Fruit fly (Drosophila melanogaster) ovary, adult (tissue): ENCODE results near the gene CG42588.
A peak's percentile ranks its signal among the peaks of the same experiment; 100 is the strongest.

ENCODE experiments used
- CG17801 ChIP-seq: fragments of 200-800 bp; optimal IDR thresholded peaks from 2 replicates; lab custom pipeline; 2019; ENCODE audit warnings: missing biosample characterization, mild to moderate bottlenecking, missing genetic modification characterization, moderate library complexity; ENCODE audit not compliant: partially characterized antibody

Gene CG42588

dm6 chr3L:12834526-12835213, 20.6 kb downstream of the CG42588 start:
- TF ChIP-seq CG17801 (GFP tag; lab: Kevin White, UChicago): peak; percentile 91

DNA sequence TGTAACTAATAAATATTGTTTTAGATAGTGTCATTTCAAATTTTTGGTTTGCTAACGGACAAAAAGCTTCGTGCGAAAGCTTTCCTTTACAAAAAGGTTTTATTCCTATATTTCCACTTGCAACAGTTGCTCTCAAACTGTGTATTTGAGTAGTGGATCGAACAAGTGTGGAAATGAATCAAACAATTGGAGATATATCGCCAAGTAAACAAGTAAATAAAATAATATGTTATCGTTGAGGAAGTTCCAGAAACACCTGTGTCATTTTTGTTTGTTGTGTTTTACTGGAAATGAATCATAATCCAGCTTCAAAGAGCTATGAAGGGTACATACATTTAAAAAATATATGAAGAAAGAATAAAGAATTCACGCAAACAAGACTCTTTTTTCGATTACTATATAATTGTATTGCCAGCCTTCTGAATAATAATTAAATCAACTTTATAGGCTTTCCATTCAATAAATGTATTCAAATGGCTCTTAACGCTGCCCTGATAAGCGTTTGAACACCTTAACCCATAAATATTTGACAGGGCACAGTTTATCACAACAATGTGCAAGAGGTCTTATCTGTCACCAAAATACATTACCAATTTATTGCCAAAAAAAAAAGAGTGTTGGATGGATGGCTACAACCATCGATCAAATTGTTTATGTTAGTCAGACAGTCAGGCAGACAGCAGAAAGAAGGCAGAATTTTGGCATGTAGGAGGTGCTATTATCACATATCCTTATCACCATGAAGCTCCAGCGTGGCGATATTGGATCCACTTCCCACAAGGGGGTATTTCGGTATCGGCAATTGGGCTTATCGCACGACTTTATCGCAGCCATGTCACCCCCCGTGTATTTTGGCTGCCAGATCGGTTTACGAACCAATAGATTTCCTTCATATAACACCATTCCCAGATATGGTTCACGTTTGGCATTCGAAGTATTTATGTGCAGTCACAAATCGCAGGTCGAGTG, 21.7 kb downstream of the CG42588 start:
- TF ChIP-seq CG17801 (GFP tag; lab: Kevin White, UChicago): no peak

DNA sequence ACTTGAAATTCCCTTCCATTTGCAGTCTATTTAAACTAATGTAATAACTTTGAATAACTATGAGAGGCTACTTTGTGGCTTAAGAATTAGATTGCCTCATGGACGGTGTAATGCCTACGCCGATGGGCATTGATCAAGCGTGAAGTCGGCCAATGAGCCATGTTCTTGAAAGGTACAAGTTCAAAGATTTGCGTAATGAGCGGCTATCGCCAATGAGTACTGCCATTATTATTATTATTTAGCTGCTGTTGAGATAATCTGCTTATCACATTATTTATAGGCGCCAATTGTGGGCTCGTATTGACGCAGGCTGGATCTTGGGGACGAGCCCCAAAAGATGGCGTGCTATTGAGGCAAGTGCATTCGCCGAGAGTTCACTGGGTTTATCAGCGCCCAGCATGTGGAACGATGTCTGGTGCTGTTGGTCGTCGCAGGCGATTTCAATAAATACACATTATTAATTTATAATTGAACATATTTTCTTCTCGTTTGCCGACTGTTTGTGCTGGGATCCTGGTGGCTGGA, 23.2 kb downstream of the CG42588 start:
- TF ChIP-seq CG17801 (GFP tag; lab: Kevin White, UChicago): no peak

- no peak for TF ChIP-seq CG17801 (GFP tag; lab: Kevin White, UChicago)
These were observed 25.8 kb downstream of the CG42588 start for dm6 chr3L:12839882-12840281.

DNA sequence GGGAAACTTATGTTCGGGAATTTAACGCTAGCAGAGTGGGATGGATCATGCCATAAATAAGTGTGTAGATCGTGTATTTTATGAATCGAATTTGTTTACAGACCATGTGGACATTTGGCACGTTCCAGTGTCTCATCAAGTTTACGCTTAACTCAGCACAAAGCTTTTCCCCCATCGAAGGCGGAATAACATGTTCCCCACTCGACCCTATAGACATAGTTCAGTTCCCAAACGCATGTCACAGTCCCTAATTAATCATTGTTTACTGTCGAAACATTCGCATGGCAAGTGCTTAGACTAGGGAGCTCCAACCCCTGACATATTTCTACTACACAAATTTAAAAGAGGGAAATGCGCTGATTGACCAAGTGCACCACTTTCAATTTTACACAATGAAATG, 27.4 kb downstream of the CG42588 start:
- TF ChIP-seq CG17801 (GFP tag; lab: Kevin White, UChicago): no peak

DNA sequence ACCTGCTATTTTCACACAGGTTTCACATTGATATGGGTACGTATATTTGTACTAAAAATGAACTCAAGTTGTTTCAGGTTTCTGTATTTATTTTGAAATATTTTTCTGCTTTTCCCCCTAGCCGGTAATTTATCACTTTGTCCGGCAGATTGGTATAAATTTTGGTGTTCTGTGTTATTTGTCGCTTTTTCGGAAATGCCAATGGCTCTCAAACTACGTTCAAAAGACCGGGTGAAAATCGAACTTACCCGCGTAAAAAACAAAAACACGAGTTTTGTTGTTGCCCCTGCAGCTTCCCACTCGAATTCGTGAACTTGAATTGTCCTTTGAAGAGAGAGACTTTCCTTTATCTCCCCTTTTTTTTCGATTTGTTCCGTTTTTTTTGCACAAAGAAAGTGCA, 28.5 kb downstream of the CG42588 start:
- TF ChIP-seq CG17801 (GFP tag; lab: Kevin White, UChicago): no peak

DNA sequence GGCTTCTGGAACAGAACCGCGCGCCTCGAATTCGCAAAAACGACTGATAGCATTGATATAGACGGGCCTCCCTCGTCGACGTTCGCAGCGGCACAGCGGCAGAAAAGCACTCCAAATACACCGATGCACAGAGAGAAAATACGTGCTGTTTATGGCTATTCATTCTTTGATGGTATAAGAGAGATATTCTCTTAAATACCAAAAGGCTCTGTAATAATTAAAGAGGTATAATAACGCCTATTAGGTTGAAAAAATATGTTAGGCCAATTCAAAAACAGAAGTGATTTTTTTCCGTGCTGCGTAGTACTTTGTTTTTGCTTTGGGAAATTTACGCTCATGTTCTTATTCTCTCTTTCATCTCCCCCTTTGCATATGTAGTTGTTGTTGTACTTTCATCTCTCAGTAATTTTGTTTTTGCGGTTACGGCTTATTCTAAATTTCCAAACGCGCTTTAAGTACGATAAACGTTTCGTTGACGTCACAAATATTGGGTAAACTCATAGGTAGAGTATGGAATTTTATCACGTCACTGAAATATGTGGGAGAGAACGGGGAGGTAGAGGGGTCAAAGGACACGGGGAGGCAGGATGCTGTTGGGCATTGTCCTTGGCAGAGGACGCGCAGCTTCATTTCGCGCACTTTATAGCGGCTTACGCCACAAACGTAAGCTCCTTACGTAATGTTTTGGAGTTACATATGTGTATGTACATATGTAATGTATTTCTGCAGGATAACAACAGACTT, 29.2 kb downstream of the CG42588 start, which contains the start of gene nebu:
Gene nebu (minus strand): TSS at position 51 of the 744 bp plus-strand sequence.
- peak; percentile 98 for TF ChIP-seq CG17801 (GFP tag; lab: Kevin White, UChicago)

dm6 chr3L:12849867-12850301, 35.8 kb downstream of the CG42588 start, which contains the start of the genes CG10948 and Wbp2:
CG10948 (minus strand) TSS chr3L:12850117.
Wbp2 (plus strand) TSS chr3L:12850165.
- peak; percentile 86 for TF ChIP-seq CG17801 (GFP tag; lab: Kevin White, UChicago)

DNA sequence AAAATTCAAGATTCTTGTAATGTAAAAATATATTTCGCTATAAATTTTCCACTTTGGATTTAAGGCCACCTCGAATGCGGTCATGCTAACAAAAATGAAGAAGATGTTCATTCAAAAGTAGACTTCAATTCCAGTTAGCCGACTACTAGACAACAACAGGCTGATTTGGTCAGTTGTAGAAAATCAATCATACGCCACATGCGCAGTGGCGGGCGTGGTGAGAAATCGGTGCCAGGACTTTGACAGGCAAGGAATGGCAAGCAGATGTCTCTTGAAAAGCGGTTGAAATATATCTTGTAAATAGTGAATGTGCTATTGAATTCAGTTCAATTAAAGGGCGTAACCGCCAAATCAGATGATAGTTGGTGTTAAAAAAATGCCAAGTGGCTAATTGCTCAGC, 39.4 kb downstream of the CG42588 start, which contains the start of gene Ent3:
Gene Ent3 (plus strand): TSS at position 224 of the 400 bp plus-strand sequence.
- TF ChIP-seq CG17801 (GFP tag; lab: Kevin White, UChicago): no peak

DNA sequence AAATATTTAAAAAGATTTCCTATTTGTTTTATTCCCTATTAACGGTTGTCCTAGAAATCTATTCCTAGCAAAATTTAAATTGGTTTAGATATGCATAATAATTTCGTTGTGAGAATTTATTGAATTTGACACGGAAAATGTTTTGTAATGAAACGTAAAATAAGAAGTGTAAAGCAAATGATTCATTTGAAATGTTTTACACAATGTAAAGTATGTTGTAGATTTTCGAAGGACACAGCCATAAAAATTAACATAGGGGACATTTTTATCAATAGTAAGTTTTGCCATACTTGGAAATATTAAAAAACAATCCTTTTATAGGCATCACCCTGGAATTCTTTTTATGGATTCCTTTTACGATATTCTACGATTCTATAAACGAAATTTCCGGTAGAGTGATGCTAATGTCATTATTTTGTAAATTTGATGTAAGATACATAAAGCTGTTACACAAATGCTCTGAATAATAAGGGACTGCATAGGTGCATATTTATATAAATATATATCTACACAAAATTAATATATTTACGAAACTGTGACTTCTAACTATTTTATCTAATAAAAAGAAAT, 43.6 kb downstream of the CG42588 start:
- TF ChIP-seq CG17801 (GFP tag; lab: Kevin White, UChicago): no peak

DNA sequence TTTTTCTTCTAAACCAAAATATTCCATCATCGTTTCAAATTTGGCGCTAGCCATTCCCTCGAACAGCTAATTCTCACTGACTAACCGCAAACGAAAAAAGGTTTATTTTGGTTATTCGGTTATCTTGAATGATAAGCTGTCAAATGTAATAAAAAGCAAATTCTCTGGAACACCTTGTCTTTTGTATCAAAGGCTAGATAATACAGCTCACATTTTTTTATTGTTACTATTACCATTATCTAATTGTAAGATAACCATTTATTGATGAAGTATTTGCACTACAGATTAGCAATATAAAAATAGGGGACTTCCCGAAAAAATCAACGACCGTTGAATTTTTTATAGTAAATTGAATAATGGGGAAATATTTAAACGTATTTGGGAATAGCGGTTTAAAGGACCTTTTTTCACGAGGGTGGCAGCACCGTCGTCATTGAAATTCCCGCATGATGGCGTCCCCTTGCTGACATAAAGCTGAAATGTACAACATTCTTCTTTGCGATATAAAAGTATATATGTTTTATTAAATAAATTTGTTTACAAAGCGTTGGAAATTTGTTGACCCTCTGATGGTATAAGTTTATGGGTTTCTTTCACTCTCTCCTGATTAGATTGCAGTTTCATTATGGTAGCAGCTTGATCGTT, 47.3 kb downstream of the CG42588 start, which contains the start of gene CG32107:
Gene CG32107 (minus strand): TSS at position 51 of the 645 bp plus-strand sequence.
- no peak for TF ChIP-seq CG17801 (GFP tag; lab: Kevin White, UChicago)

DNA sequence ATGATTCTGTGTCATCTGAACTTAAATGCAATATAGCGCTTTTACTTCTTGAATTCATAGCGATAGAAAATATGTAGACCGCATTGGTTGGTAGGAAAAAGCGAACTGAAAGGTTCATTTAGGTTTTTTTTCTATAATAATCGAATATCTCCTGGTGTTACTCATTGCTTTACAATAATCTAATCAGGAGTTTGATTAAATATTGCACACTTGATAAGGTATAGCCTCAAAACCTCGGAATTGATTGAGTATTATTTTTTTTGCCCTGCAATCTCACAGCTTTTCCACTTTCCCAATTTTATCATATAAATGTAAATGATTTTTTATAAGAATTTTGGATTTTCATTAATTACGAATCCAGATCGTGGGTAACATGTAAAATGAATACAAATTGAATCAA, 48.8 kb downstream of the CG42588 start, which contains the start of gene CG10943:
Gene CG10943 (minus strand): TSS at position 101 of the 400 bp plus-strand sequence.
- no peak for TF ChIP-seq CG17801 (GFP tag; lab: Kevin White, UChicago)

DNA sequence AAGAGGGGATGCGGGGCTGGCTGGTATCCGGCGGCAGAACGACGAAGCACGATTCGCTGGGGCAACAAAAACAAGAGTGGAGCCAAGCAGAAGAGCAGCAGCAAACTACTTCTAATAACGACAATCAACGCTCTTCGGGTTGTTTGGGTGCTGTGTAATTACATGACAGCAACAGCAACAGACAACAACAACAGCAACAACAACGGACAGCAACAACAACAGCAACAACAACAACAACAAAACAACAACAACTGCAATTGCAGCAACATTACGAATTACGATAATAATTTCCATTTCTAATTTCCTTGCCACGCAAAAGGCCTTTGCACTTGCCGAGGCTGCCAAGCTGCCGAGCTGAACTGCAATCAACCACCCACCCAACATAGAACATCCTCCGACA, 50.4 kb downstream of the CG42588 start:
- no peak for TF ChIP-seq CG17801 (GFP tag; lab: Kevin White, UChicago)
